Fruit fly (Drosophila melanogaster) whole organism, pupa: ENCODE measurements around the gene CG14043.

ENCODE experiments used
- CG10348 ChIP-seq: fragments of 200-800 bp; sonication (Bioruptor generic); IDR thresholded peaks from 2 replicates; pipeline ENCODE4 v1.3.6; 2022; ENCODE audit warnings: missing biosample characterization, missing genetic modification characterization
- CG12605 ChIP-seq: fragments of 200-800 bp; sonication (Bioruptor generic); IDR thresholded peaks from 2 replicates; pipeline ENCODE4 v1.3.6; 2022; ENCODE audit warnings: missing biosample characterization, missing genetic modification characterization
- CG13204 ChIP-seq: fragments of 200-800 bp; sonication (Bioruptor generic); optimal IDR thresholded peaks from 2 replicates; lab custom pipeline; 2018; ENCODE audit warnings: missing biosample characterization, mild to moderate bottlenecking, missing genetic modification characterization, moderate library complexity
- CG14655 ChIP-seq: fragments of 200-800 bp; sonication (Bioruptor generic); optimal IDR thresholded peaks from 3 replicates; lab custom pipeline; 2017; ENCODE audit warnings: mild to moderate bottlenecking, missing biosample characterization, missing genetic modification reagents, missing genetic modification characterization
- CG15710 ChIP-seq: fragments of 200-800 bp; sonication (Bioruptor generic); optimal IDR thresholded peaks from 2 replicates; lab custom pipeline; 2018; ENCODE audit warnings: missing biosample characterization, mild to moderate bottlenecking, missing genetic modification characterization, moderate library complexity
- CG17806 ChIP-seq: fragments of 200-800 bp; sonication (Bioruptor generic); optimal IDR thresholded peaks from 2 replicates; lab custom pipeline; 2018; ENCODE audit warnings: missing biosample characterization, mild to moderate bottlenecking, missing genetic modification characterization, moderate library complexity
- CG32121 ChIP-seq: fragments of 200-800 bp; sonication (Bioruptor generic); IDR thresholded peaks from 2 replicates; pipeline ENCODE4 v1.3.6; 2022; ENCODE audit warnings: missing biosample characterization, missing genetic modification characterization
- CG34367 ChIP-seq: fragments of 200-800 bp; sonication (Bioruptor generic); optimal IDR thresholded peaks from 2 replicates; lab custom pipeline; 2018; ENCODE audit warnings: missing biosample characterization, mild to moderate bottlenecking, missing genetic modification characterization
- CG4496 ChIP-seq: fragments of 200-800 bp; sonication (Bioruptor generic); IDR thresholded peaks from 3 replicates; pipeline ENCODE4 v1.3.6; 2022; ENCODE audit warnings: missing biosample characterization, missing genetic modification characterization
- CG8159 ChIP-seq: fragments of 200-800 bp; sonication (Bioruptor generic); optimal IDR thresholded peaks from 3 replicates; lab custom pipeline; 2018; ENCODE audit warnings: missing biosample characterization, mild to moderate bottlenecking, missing genetic modification characterization, moderate library complexity
- CG8301 ChIP-seq: fragments of 200-800 bp; sonication (Bioruptor generic); optimal IDR thresholded peaks from 2 replicates; lab custom pipeline; 2018; ENCODE audit warnings: missing biosample characterization, mild to moderate bottlenecking, missing genetic modification characterization
- CG9948 ChIP-seq: fragments of 200-800 bp; sonication (Bioruptor generic); optimal IDR thresholded peaks from 2 replicates; lab custom pipeline; 2018; ENCODE audit warnings: missing biosample characterization, mild to moderate bottlenecking, missing genetic modification characterization, moderate library complexity
- D1 ChIP-seq: fragments of 200-800 bp; sonication (Bioruptor generic); optimal IDR thresholded peaks from 2 replicates; lab custom pipeline; 2018; ENCODE audit warnings: missing biosample characterization, mild to moderate bottlenecking, missing genetic modification characterization, moderate library complexity
- EcR ChIP-seq: fragments of 200-800 bp; sonication (Bioruptor generic); optimal IDR thresholded peaks from 3 replicates; lab custom pipeline; 2019; ENCODE audit warnings: missing biosample characterization, missing genetic modification characterization, mild to moderate bottlenecking, moderate library complexity, missing genetic modification reagents
- Ets98B ChIP-seq: fragments of 200-800 bp; sonication (Bioruptor generic); IDR thresholded peaks from 2 replicates; pipeline ENCODE4 v1.3.6; 2022; ENCODE audit warnings: missing biosample characterization, missing genetic modification characterization
- Pif1A ChIP-seq: fragments of 200-800 bp; sonication (Bioruptor generic); optimal IDR thresholded peaks from 3 replicates; lab custom pipeline; 2016; ENCODE audit warnings: missing biosample characterization, missing genetic modification characterization
- Pif1B ChIP-seq: fragments of 200-800 bp; sonication (Bioruptor generic); optimal IDR thresholded peaks from 3 replicates; lab custom pipeline; 2016; ENCODE audit warnings: missing biosample characterization, missing genetic modification characterization
- Snoo ChIP-seq: fragments of 200-800 bp; sonication (Bioruptor generic); optimal IDR thresholded peaks from 3 replicates; lab custom pipeline; 2017; ENCODE audit warnings: missing biosample characterization, mild to moderate bottlenecking, missing genetic modification characterization, inconsistent platforms
- fd96Ca ChIP-seq: fragments of 200-800 bp; sonication (Bioruptor generic); IDR thresholded peaks from 3 replicates; pipeline ENCODE4 v1.3.6; 2022; ENCODE audit warnings: missing biosample characterization, missing genetic modification characterization
- gl ChIP-seq: fragments of 200-800 bp; sonication (Bioruptor generic); optimal IDR thresholded peaks from 2 replicates; lab custom pipeline; 2018; ENCODE audit warnings: missing biosample characterization, mild to moderate bottlenecking, missing genetic modification characterization
- rn ChIP-seq: fragments of 200-800 bp; sonication (Bioruptor generic); IDR thresholded peaks from 2 replicates; pipeline ENCODE4 v1.3.6; 2022; ENCODE audit warnings: missing biosample characterization, missing genetic modification characterization

CG14043 gene

DNA sequence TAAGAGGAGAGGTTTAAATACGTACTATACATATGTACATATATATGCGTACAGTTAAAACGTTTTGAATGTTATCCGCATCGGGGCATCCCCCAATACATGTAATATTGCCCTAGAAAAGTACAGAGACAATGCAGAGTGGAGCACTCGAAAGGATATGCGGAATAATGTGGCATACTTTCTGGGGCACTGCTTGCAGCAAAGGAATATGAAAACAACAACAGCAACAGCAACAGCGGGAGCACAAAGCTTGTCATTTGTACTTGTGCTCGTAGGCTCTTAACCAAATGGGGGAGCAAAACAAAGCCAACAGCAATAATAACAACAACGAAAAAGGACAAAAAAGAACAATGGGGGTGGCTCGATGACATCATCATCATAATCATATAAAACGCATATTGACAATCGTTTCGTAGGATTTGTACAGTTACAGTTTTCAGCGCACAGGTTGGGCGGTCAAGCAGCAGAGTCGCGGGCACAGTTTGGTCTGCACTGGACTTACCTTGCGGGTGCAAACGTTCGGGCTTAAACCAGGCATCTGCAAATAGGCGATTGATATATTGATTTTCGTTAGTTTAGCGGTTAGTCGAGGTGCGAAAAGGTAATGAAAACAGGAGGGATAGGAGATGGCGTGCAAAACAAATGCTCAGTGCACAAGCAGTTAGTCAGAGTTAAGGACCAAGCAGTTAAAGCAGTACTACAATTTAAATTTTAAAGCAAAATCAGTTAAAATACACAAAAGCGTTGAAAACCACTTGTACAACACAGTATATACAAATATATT lies 32.4 kb downstream of the CG14043 start:
- no peak for TF ChIP-seq CG10348 (GFP tag; lab: Robert Waterston, UW)
- no peak for TF ChIP-seq Ets98B (GFP tag; lab: Robert Waterston, UW)
- TF ChIP-seq CG14655 (GFP tag; lab: Kevin White, UChicago), result no peak
- no peak for TF ChIP-seq CG17806 (tag; lab: Kevin White, UChicago)
- TF ChIP-seq EcR (GFP tag; lab: Kevin White, UChicago), result no peak
- TF ChIP-seq rn (GFP tag; lab: Robert Waterston, UW), result no peak
- no peak for TF ChIP-seq Pif1B (GFP tag; lab: Kevin White, UChicago)
- TF ChIP-seq fd96Ca (GFP tag; lab: Robert Waterston, UW), result no peak
- TF ChIP-seq Snoo, result no peak
- no peak for TF ChIP-seq gl (tag; lab: Kevin White, UChicago)
- no peak for TF ChIP-seq CG4496
- no peak for TF ChIP-seq CG13204 (GFP tag; lab: Kevin White, UChicago)
- no peak for TF ChIP-seq CG8301

DNA sequence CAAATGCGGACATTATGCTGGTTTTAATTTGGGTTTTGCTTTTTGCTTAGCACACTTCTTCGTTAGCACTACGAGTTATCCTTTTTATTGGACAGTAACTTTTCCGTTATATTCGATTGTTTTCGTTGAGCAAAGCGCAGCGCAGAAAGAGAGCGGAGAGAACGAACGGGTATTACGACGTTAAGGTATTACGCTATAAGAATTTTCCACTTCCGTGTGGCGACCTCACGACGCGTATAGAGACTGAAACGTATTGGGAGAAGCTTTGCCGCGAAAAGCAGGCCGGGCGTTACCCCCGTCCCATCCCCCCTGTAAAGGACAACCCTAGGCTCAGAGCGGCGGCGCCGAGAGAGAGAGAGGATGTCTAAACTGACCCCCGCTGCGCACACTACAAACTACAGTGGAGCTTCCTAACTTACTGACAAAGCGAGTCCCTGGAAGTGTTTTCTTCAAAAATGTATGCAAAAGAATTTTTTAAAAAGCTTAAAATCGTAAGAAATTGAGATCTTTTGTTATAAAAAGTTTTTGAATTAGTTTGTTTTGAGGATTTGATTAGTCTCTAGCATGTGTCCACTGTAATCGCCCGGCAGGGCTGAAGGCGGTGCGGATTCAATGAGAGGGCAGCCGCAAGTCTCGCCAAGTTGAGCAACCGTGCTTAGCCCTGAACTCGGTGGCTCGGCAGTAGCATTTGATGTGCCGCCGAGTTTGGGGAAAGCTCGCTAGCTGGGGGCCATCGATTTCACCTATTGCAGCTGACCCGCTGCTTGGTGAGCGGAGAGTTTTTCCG lies 33.4 kb downstream of the CG14043 start:
- TF ChIP-seq Ets98B (GFP tag; lab: Robert Waterston, UW) (peak; percentile 88), CG32121 (GFP tag; lab: Robert Waterston, UW) (peak; percentile 89), CG15710 (tag; lab: Kevin White, UChicago) (peak; percentile 90), CG12605 (GFP tag; lab: Robert Waterston, UW) (peak; percentile 91), rn (GFP tag; lab: Robert Waterston, UW) (peak; percentile 61; the same call in 1 of the 2 replicates), Pif1B (GFP tag; lab: Kevin White, UChicago) (peak; percentile 86), CG17806 (tag; lab: Kevin White, UChicago) (peak; percentile 89), gl (tag; lab: Kevin White, UChicago) (peak; percentile 73), CG9948 (tag; lab: Kevin White, UChicago) (peak; percentile 89), CG8159 (tag; lab: Kevin White, UChicago) (peak; percentile 90), CG8301 (peak; percentile 81), Pif1A (GFP tag; lab: Kevin White, UChicago) (peak; percentile 90), CG13204 (GFP tag; lab: Kevin White, UChicago) (peak; percentile 69), CG10348 (GFP tag; lab: Robert Waterston, UW) (peak; percentile 76), CG34367 (tag; lab: Kevin White, UChicago) (peak; percentile 88), CG14655 (GFP tag; lab: Kevin White, UChicago) (peak; percentile 83), D1 (tag; lab: Kevin White, UChicago) (peak; percentile 41), CG4496 (peak; percentile 94), Snoo (peak; percentile 70), EcR (GFP tag; lab: Kevin White, UChicago) (peak; percentile 38), fd96Ca (GFP tag; lab: Robert Waterston, UW) (peak; percentile 90)

DNA sequence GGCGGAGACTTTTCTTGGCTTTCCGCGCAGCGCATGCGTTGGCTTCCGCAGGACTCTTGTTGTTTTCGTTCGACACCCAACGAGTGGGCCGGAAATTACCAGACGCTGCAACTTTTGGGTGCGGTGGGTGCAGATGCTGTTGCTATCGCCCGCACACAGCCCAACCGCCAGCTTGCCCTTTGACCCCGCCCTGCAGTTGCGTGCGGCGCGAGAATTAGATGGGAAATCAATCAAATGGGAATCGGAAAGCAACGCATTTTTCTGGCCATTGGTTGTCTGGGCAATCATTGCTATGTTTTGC lies 33.9 kb downstream of the CG14043 start:
- TF ChIP-seq EcR (GFP tag; lab: Kevin White, UChicago), result no peak
- TF ChIP-seq CG34367 (tag; lab: Kevin White, UChicago), result no peak
- TF ChIP-seq CG14655 (GFP tag; lab: Kevin White, UChicago), result no peak
- no peak for TF ChIP-seq D1 (tag; lab: Kevin White, UChicago)

DNA sequence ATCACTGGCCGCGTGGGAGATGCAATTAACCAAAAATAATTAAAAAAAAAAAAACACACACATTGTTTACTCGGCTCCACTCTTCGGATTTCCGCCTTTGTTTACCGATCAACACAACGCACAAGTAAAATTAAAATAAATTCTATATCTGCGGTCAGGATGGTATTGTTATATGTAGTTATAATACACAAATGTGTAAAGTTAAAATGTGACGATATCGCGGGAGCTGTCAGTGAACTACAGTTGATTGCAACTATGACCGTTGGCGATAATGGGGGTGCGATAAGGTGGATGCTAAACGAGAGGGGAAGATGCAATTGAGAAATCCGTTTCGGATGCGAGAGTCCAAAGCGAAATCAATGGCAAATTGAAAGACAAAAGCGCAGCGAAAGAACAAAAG lies 34.8 kb downstream of the CG14043 start:
- TF ChIP-seq CG34367 (tag; lab: Kevin White, UChicago) (no peak), EcR (GFP tag; lab: Kevin White, UChicago) (peak; percentile 47)

DNA sequence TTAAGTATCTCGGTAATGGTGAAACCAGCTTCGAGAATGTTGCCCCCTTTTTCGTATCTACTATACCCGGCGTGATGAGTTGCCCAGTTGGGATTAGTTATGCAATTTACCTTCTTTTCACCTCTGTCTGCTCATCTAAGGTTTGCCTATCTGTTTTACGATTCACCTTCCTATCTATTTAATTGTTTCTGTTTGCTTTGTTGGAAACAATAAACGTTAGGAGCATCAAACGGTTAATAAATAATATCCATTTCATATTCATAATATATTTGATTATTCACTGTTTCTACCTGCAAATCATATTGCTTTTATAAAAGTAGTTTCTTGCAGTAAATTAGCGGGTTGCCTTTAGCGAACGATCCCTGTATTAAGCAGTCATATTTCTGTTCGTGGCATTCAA lies 35.8 kb downstream of the CG14043 start:
- TF ChIP-seq CG8159 (tag; lab: Kevin White, UChicago) (peak; percentile 0), EcR (GFP tag; lab: Kevin White, UChicago) (peak; percentile 19), Ets98B (GFP tag; lab: Robert Waterston, UW) (peak; percentile 25; the same call in 1 of the 2 replicates), CG4496 (no peak)
- TF ChIP-seq, all 21 proteins: peak for 3

DNA sequence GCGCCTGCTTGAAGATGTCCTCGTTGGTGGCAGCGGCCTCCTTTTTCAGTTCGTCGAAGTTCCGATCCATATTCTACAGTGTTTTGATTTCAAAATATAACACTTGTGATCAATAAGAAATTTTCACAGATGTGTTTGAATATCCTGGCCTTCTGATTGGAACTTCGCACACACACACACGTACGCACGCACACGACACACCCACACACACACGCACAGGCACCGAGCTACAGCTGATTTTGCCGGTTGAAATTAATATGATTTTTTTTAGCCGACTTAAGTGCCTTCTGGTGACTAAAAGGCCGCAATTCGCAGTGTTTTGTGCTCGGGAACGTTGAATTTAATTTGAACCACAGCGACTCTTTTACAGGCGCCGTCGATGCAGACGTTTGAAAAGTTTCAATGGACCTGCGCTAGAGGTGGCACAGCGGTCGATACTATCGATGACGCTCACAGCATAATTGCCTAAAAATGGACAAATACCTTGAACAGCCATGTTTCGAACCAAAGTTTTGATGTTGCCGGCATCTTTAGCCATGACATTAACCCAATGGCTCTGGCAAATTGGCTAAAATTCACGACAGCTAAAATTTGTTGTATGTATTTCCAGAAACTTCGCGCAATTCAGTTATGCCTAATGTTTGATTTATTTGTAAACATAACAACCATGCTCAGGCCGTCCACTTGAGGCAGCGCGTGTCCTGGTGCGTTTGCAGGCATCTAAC lies 38.0 kb downstream of the CG14043 start, which contains the start of gene Rtnl1:
Gene Rtnl1, minus strand, starts transcription at position 415 of the 725 bp plus-strand sequence.
- TF ChIP-seq CG13204 (GFP tag; lab: Kevin White, UChicago) (no peak), CG32121 (GFP tag; lab: Robert Waterston, UW) (no peak), EcR (GFP tag; lab: Kevin White, UChicago) (peak; percentile 44), D1 (tag; lab: Kevin White, UChicago) (no peak), CG17806 (tag; lab: Kevin White, UChicago) (peak; percentile 11), rn (GFP tag; lab: Robert Waterston, UW) (no peak), Pif1A (GFP tag; lab: Kevin White, UChicago) (no peak), CG12605 (GFP tag; lab: Robert Waterston, UW) (0 out of 2 replicates have a peak, but pooled peaks have one; percentile 12), CG15710 (tag; lab: Kevin White, UChicago) (no peak), CG10348 (GFP tag; lab: Robert Waterston, UW) (no peak), Ets98B (GFP tag; lab: Robert Waterston, UW) (no peak), Pif1B (GFP tag; lab: Kevin White, UChicago) (no peak), fd96Ca (GFP tag; lab: Robert Waterston, UW) (no peak), CG4496 (peak; percentile 34; the same call in 1 of the 3 replicates), CG8159 (tag; lab: Kevin White, UChicago) (no peak)
